Fruit fly (Drosophila melanogaster): ENCODE data around the gene CG33647.

DNA sequence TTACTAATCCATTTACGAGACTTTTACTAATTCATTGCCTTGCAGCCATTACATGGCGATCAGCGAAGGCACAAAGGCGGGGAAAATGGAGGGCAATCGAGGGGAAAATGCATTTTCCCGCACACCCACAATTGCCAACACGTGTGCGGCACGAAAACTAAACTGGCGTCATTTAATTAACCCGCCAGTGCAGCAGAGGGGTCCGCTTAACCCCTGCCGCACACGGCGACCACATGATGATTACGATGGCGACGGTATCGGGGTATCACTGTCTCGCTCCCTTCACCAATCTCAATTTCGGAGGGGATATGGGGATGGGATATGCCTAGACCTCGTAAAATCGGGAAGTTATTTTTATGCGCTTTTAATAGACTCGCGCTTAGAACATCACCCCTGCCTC is 34.0 kb upstream of the CG33647 start:
- no peak for TF ChIP-seq CTCF (optimal IDR thresholded peaks at IDR 0.05)
- TF ChIP-seq CG8478 (optimal IDR thresholded peaks at IDR 0.05), result no peak
